Worm (Caenorhabditis elegans) whole organism, late embryonic: ENCODE results near the gene C45G9.4.

Experiments
- C08G9.2 ChIP-seq: sonication (generic microtip); optimal IDR thresholded peaks from 2 replicates; lab custom pipeline; 2016; ENCODE audit warnings: mild to moderate bottlenecking, missing genetic modification characterization, moderate library complexity, missing compliant biosample characterization
- F13H6.1 ChIP-seq: sonication (generic microtip); optimal IDR thresholded peaks from 2 replicates; lab custom pipeline; 2016; ENCODE audit warnings: missing genetic modification characterization, missing compliant biosample characterization
- K02D7.2 ChIP-seq: sonication (generic microtip); optimal IDR thresholded peaks from 2 replicates; lab custom pipeline; 2017; ENCODE audit warnings: mild to moderate bottlenecking, missing genetic modification characterization, missing compliant biosample characterization
- K09A11.1 ChIP-seq: sonication (generic microtip); optimal IDR thresholded peaks from 2 replicates; lab custom pipeline; 2017; ENCODE audit warnings: antibody characterized with exemption, mild to moderate bottlenecking, missing genetic modification characterization, missing compliant biosample characterization; ENCODE audit not compliant: insufficient read depth
- ama-1 ChIP-seq: fragments of 150-350 bp; optimal IDR thresholded peaks from 2 replicates; lab custom pipeline; 2014
- ceh-14 ChIP-seq: sonication (generic microtip); optimal IDR thresholded peaks from 2 replicates; lab custom pipeline; 2016; ENCODE audit warnings: missing genotype, missing genetic modification characterization, missing compliant biosample characterization
- ceh-2 ChIP-seq: sonication (generic microtip); optimal IDR thresholded peaks from 2 replicates; lab custom pipeline; 2016; ENCODE audit warnings: missing genotype, missing genetic modification characterization, missing compliant biosample characterization
- ceh-22 ChIP-seq: sonication (generic microtip); optimal IDR thresholded peaks from 2 replicates; lab custom pipeline; 2017; ENCODE audit warnings: missing biosample characterization, missing genetic modification characterization
- ceh-24 ChIP-seq: sonication (generic microtip); optimal IDR thresholded peaks from 2 replicates; lab custom pipeline; 2016; ENCODE audit warnings: mild to moderate bottlenecking, missing genetic modification characterization, missing compliant biosample characterization
- ceh-45 ChIP-seq: fragments of 200-800 bp; sonication (Bioruptor generic); IDR thresholded peaks from 2 replicates; pipeline ENCODE4 v1.3.6; 2022; ENCODE audit warnings: missing genetic modification reagents, missing genetic modification characterization, missing compliant biosample characterization
- ceh-6 ChIP-seq: fragments of 200-800 bp; sonication (Bioruptor generic); optimal IDR thresholded peaks from 2 replicates; lab custom pipeline; 2018; ENCODE audit warnings: mild to moderate bottlenecking, missing genetic modification characterization, missing compliant biosample characterization
- dmd-4 ChIP-seq: sonication (generic microtip); optimal IDR thresholded peaks from 2 replicates; lab custom pipeline; 2016; ENCODE audit warnings: borderline replicate concordance, missing genetic modification characterization, missing compliant biosample characterization
- dve-1 ChIP-seq: sonication (generic microtip); optimal IDR thresholded peaks from 2 replicates; lab custom pipeline; 2017; ENCODE audit warnings: antibody characterized with exemption, mild to moderate bottlenecking, missing genetic modification characterization, missing compliant biosample characterization
- elt-2 ChIP-seq: sonication (generic microtip); optimal IDR thresholded peaks from 2 replicates; lab custom pipeline; 2016; ENCODE audit warnings: missing genetic modification reagents, missing genetic modification characterization, missing compliant biosample characterization
- elt-4 ChIP-seq: sonication (generic microtip); optimal IDR thresholded peaks from 2 replicates; lab custom pipeline; 2016; ENCODE audit warnings: missing genetic modification characterization, missing compliant biosample characterization
- eyg-1 ChIP-seq: sonication (generic microtip); optimal IDR thresholded peaks from 2 replicates; lab custom pipeline; 2016; ENCODE audit warnings: missing genotype, missing genetic modification characterization, missing compliant biosample characterization
- fax-1 ChIP-seq: sonication (generic microtip); optimal IDR thresholded peaks from 2 replicates; lab custom pipeline; 2016; ENCODE audit warnings: missing genotype, missing genetic modification characterization, missing compliant biosample characterization
- gmeb-2 ChIP-seq: sonication (generic microtip); optimal IDR thresholded peaks from 2 replicates; lab custom pipeline; 2016; ENCODE audit warnings: missing genetic modification characterization, inconsistent platforms, missing compliant biosample characterization
- hlh-13 ChIP-seq: fragments of 200-800 bp; sonication (Bioruptor generic); optimal IDR thresholded peaks from 2 replicates; lab custom pipeline; 2018; ENCODE audit warnings: mild to moderate bottlenecking, missing genetic modification characterization, missing compliant biosample characterization
- hlh-15 ChIP-seq: sonication (generic microtip); optimal IDR thresholded peaks from 2 replicates; lab custom pipeline; 2016; ENCODE audit warnings: missing genetic modification characterization, missing compliant biosample characterization
- hlh-6 ChIP-seq: sonication (generic microtip); optimal IDR thresholded peaks from 2 replicates; lab custom pipeline; 2016; ENCODE audit warnings: missing genotype, missing genetic modification characterization, missing compliant biosample characterization
- hlh-8 ChIP-seq: sonication (generic microtip); optimal IDR thresholded peaks from 2 replicates; lab custom pipeline; 2016; ENCODE audit warnings: missing genotype, missing genetic modification characterization, missing compliant biosample characterization
- madf-2 ChIP-seq: sonication (generic microtip); optimal IDR thresholded peaks from 2 replicates; lab custom pipeline; 2017; ENCODE audit warnings: missing genetic modification characterization, missing compliant biosample characterization
- nfya-1 ChIP-seq: sonication (generic microtip); optimal IDR thresholded peaks from 2 replicates; lab custom pipeline; 2017; ENCODE audit warnings: missing genetic modification characterization, mild to moderate bottlenecking, missing compliant biosample characterization, antibody characterized with exemption, moderate library complexity
- npax-4 ChIP-seq: sonication (generic microtip); optimal IDR thresholded peaks from 2 replicates; lab custom pipeline; 2016; ENCODE audit warnings: missing genetic modification characterization, missing compliant biosample characterization
- odd-2 ChIP-seq: sonication (generic microtip); optimal IDR thresholded peaks from 2 replicates; lab custom pipeline; 2017; ENCODE audit warnings: antibody characterized with exemption, mild to moderate bottlenecking, missing genetic modification characterization, missing compliant biosample characterization
- pag-3 ChIP-seq: sonication (generic microtip); optimal IDR thresholded peaks from 2 replicates; lab custom pipeline; 2016; ENCODE audit warnings: missing compliant biosample characterization, missing genetic modification characterization, borderline replicate concordance
- pha-4 ChIP-seq: fragments of 150-350 bp; optimal IDR thresholded peaks from 2 replicates; lab custom pipeline; 2018; ENCODE audit warnings: missing biosample characterization, missing genetic modification reagents, missing genetic modification characterization
- pqm-1 ChIP-seq: sonication (generic microtip); optimal IDR thresholded peaks from 2 replicates; lab custom pipeline; 2016; ENCODE audit warnings: missing genetic modification characterization, missing compliant biosample characterization
- ref-2 ChIP-seq: sonication (generic microtip); optimal IDR thresholded peaks from 2 replicates; lab custom pipeline; 2016; ENCODE audit warnings: missing genetic modification characterization, missing compliant biosample characterization
- sdc-2 ChIP-seq: sonication (generic microtip); optimal IDR thresholded peaks from 2 replicates; lab custom pipeline; 2016; ENCODE audit warnings: missing genotype, missing genetic modification characterization, missing compliant biosample characterization
- syd-9 ChIP-seq: sonication (generic microtip); optimal IDR thresholded peaks from 2 replicates; lab custom pipeline; 2016; ENCODE audit warnings: mild to moderate bottlenecking, missing genetic modification characterization, moderate library complexity, missing compliant biosample characterization
- unc-3 ChIP-seq, 2 experiments: fragments of 200-800 bp in 1 of 2; sonication (Bioruptor generic) in 1 of 2; sonication (generic microtip) in 1 of 2; conservative IDR thresholded peaks in 1 of 2; optimal IDR thresholded peaks in 1 of 2; 2 replicates each; pipeline versions ENCODE4 v1.3.6 to Lab custom; 2016 to 2022; ENCODE audit warnings: missing compliant biosample characterization in 2 of 2, missing genetic modification characterization in 2 of 2, missing genetic modification reagents in 1 of 2
- unc-42 ChIP-seq: sonication (generic microtip); optimal IDR thresholded peaks from 2 replicates; lab custom pipeline; 2016; ENCODE audit warnings: missing genotype, missing genetic modification characterization, missing compliant biosample characterization
- unc-55 ChIP-seq: sonication (generic microtip); optimal IDR thresholded peaks from 2 replicates; lab custom pipeline; 2017; ENCODE audit warnings: missing biosample characterization, missing genetic modification reagents, missing genetic modification characterization
- unc-86 ChIP-seq: sonication (generic microtip); optimal IDR thresholded peaks from 2 replicates; lab custom pipeline; 2016; ENCODE audit warnings: missing genetic modification characterization, missing compliant biosample characterization
- ztf-16 ChIP-seq: sonication (generic microtip); optimal IDR thresholded peaks from 2 replicates; lab custom pipeline; 2017; ENCODE audit warnings: missing genetic modification characterization, missing compliant biosample characterization

The C45G9.4 gene

ce11 chrIII:5089489-5089888 is 27.0 kb downstream of the C45G9.4 start:
- no peak for TF ChIP-seq elt-2 (tag; lab: Kevin White, UChicago)
- no peak for TF ChIP-seq fax-1 (tag; lab: Kevin White, UChicago)
- no peak for TF ChIP-seq ref-2 (tag; lab: Kevin White, UChicago)
- no peak for TF ChIP-seq pha-4 (tag; lab: Kevin White, UChicago)
- TF ChIP-seq ceh-2, result no peak
- TF ChIP-seq pag-3 (tag; lab: Kevin White, UChicago), result no peak
- no peak for TF ChIP-seq syd-9 (tag; lab: Kevin White, UChicago)
- TF ChIP-seq madf-2 (tag; lab: Kevin White, UChicago), result no peak
- no peak for TF ChIP-seq odd-2 (tag; lab: Kevin White, UChicago)
- TF ChIP-seq F13H6.1 (tag; lab: Kevin White, UChicago), result no peak
- no peak for TF ChIP-seq unc-3 (GFP tag; conservative IDR thresholded peaks at IDR 0.05; lab: Robert Waterston, UW)
- TF ChIP-seq unc-3 (tag; optimal IDR thresholded peaks at IDR 0.05; lab: Kevin White, UChicago), result no peak
- TF ChIP-seq dmd-4 (tag; lab: Kevin White, UChicago), result no peak
- no peak for TF ChIP-seq elt-4 (tag; lab: Kevin White, UChicago)
- no peak for TF ChIP-seq K09A11.1 (tag; lab: Kevin White, UChicago)
- TF ChIP-seq ceh-45 (GFP tag; lab: Robert Waterston, UW), result no peak
- no peak for TF ChIP-seq C08G9.2 (tag; lab: Kevin White, UChicago)
- no peak for TF ChIP-seq K02D7.2 (tag; lab: Kevin White, UChicago)

ce11 chrIII:5092345-5092744 is 29.8 kb downstream of the C45G9.4 start:
- TF ChIP-seq ceh-2, result no peak
- no peak for TF ChIP-seq eyg-1 (tag; lab: Kevin White, UChicago)
- TF ChIP-seq, all 69 proteins: peak for 0

ce11 chrIII:5094506-5094905 is 32.0 kb downstream of the C45G9.4 start, which contains the start of gene F54D8.10:
Gene F54D8.10, plus strand, starts transcription at chrIII:5094806.
- TF ChIP-seq gmeb-2 (tag; lab: Kevin White, UChicago) (no peak), unc-86 (tag; lab: Kevin White, UChicago) (no peak), syd-9 (tag; lab: Kevin White, UChicago) (no peak), ama-1 (lab: Kevin White, UChicago) (no peak), elt-4 (tag; lab: Kevin White, UChicago) (no peak), madf-2 (tag; lab: Kevin White, UChicago) (no peak), unc-42 (tag; lab: Kevin White, UChicago) (no peak), ceh-22 (tag; lab: Kevin White, UChicago) (no peak), dve-1 (tag; lab: Kevin White, UChicago) (no peak), sdc-2 (tag; lab: Kevin White, UChicago) (no peak), npax-4 (no peak)

- TF ChIP-seq ama-1 (lab: Kevin White, UChicago) (no peak), unc-55 (GFP tag; lab: Kevin White, UChicago) (no peak), odd-2 (tag; lab: Kevin White, UChicago) (no peak), ceh-24 (no peak), elt-4 (tag; lab: Kevin White, UChicago) (no peak), hlh-13 (no peak), pha-4 (tag; lab: Kevin White, UChicago) (no peak), ztf-16 (tag; lab: Kevin White, UChicago) (no peak), ceh-6 (no peak), hlh-6 (tag; lab: Kevin White, UChicago) (no peak), ceh-14 (tag; lab: Kevin White, UChicago) (no peak), hlh-8 (tag; lab: Kevin White, UChicago) (no peak), nfya-1 (tag; lab: Kevin White, UChicago) (no peak), pqm-1 (tag; lab: Kevin White, UChicago) (no peak), hlh-15 (tag; lab: Kevin White, UChicago) (no peak)
These were observed 34.2 kb downstream of the C45G9.4 start for ce11 chrIII:5096741-5097140.
